Worm (Caenorhabditis elegans) whole organism, young adult: ENCODE data around the gene eff-1.

ENCODE experiments used
- B0019.2 ChIP-seq: fragments of 200-800 bp; sonication (Bioruptor generic); conservative IDR thresholded peaks from 2 replicates; pipeline ENCODE4 v1.3.6; 2022; ENCODE audit warnings: missing genetic modification reagents, missing genetic modification characterization, missing compliant biosample characterization
- C06A6.2 ChIP-seq: fragments of 200-800 bp; sonication (Bioruptor generic); conservative IDR thresholded peaks from 2 replicates; pipeline ENCODE4 v1.3.6; 2022; ENCODE audit warnings: missing genetic modification characterization, missing compliant biosample characterization
- C17E4.6 ChIP-seq: fragments of 200-800 bp; sonication (Bioruptor generic); IDR thresholded peaks from 2 replicates; pipeline ENCODE4 v1.3.6; 2022; ENCODE audit warnings: missing genetic modification reagents, missing genetic modification characterization, missing compliant biosample characterization
- F23B12.7 ChIP-seq: sonication (generic microtip); optimal IDR thresholded peaks from 2 replicates; lab custom pipeline; 2017; ENCODE audit warnings: missing genetic modification characterization, mild to moderate bottlenecking, missing compliant biosample characterization, antibody characterized with exemption, moderate library complexity; ENCODE audit not compliant: insufficient read depth
- K12H6.12 ChIP-seq: fragments of 200-800 bp; sonication (Bioruptor generic); optimal IDR thresholded peaks from 2 replicates; lab custom pipeline; 2018; ENCODE audit warnings: mild to moderate bottlenecking, missing genetic modification characterization, missing compliant biosample characterization
- bed-2 ChIP-seq: fragments of 200-800 bp; sonication (Bioruptor generic); IDR thresholded peaks from 2 replicates; pipeline ENCODE4 v1.3.6; 2022; ENCODE audit warnings: missing genetic modification reagents, missing genetic modification characterization, missing compliant biosample characterization
- ccch-3 ChIP-seq: fragments of 200-800 bp; sonication (Bioruptor generic); optimal IDR thresholded peaks from 2 replicates; lab custom pipeline; 2018; ENCODE audit warnings: mild to moderate bottlenecking, missing genetic modification characterization, missing compliant biosample characterization
- ceh-91 ChIP-seq: fragments of 200-800 bp; sonication (Bioruptor generic); IDR thresholded peaks from 2 replicates; pipeline ENCODE4 v1.3.6; 2022; ENCODE audit warnings: missing genetic modification reagents, missing genetic modification characterization, missing compliant biosample characterization
- chd-7 ChIP-seq: sonication (generic microtip); optimal IDR thresholded peaks from 2 replicates; lab custom pipeline; 2016; ENCODE audit warnings: mild to moderate bottlenecking, missing genetic modification characterization, moderate library complexity, missing compliant biosample characterization
- egl-44 ChIP-seq: fragments of 200-800 bp; sonication (Bioruptor generic); IDR thresholded peaks from 2 replicates; pipeline ENCODE4 v1.3.6; 2022; ENCODE audit warnings: missing genetic modification reagents, missing genetic modification characterization, missing compliant biosample characterization
- gei-17 ChIP-seq: fragments of 200-800 bp; sonication (Bioruptor generic); optimal IDR thresholded peaks from 2 replicates; lab custom pipeline; 2018; ENCODE audit warnings: mild to moderate bottlenecking, missing genetic modification characterization, missing compliant biosample characterization
- let-607 ChIP-seq, 2 experiments: fragments of 200-800 bp in 1 of 2; sonication (Bioruptor generic) in 1 of 2; sonication (generic microtip) in 1 of 2; optimal IDR thresholded peaks; 2 replicates each; lab custom pipeline; 2016 to 2018; ENCODE audit warnings: mild to moderate bottlenecking in 2 of 2, missing compliant biosample characterization in 2 of 2, missing genetic modification characterization in 2 of 2, moderate library complexity in 2 of 2, missing genotype in 1 of 2
- lsl-1 ChIP-seq: fragments of 200-800 bp; sonication (Bioruptor generic); optimal IDR thresholded peaks from 2 replicates; lab custom pipeline; 2018; ENCODE audit warnings: mild to moderate bottlenecking, missing genetic modification characterization, moderate library complexity, missing compliant biosample characterization
- madf-3 ChIP-seq: fragments of 200-800 bp; sonication (Bioruptor generic); IDR thresholded peaks from 2 replicates; pipeline ENCODE4 v1.3.6; 2022; ENCODE audit warnings: missing genetic modification reagents, missing genetic modification characterization, missing compliant biosample characterization
- mel-28 ChIP-seq: sonication (generic microtip); optimal IDR thresholded peaks from 2 replicates; lab custom pipeline; 2016; ENCODE audit warnings: borderline replicate concordance, mild to moderate bottlenecking, missing genetic modification characterization, missing compliant biosample characterization
- mxl-1 ChIP-seq: sonication (generic microtip); optimal IDR thresholded peaks from 2 replicates; lab custom pipeline; 2016; ENCODE audit warnings: missing genetic modification characterization, missing compliant biosample characterization
- nhr-80 ChIP-seq: sonication (generic microtip); optimal IDR thresholded peaks from 2 replicates; lab custom pipeline; 2016; ENCODE audit warnings: missing genetic modification characterization, missing compliant biosample characterization
- nhr-90 ChIP-seq: sonication (generic microtip); optimal IDR thresholded peaks from 2 replicates; lab custom pipeline; 2016; ENCODE audit warnings: missing genotype, mild to moderate bottlenecking, missing genetic modification characterization, missing compliant biosample characterization
- pha-4 ChIP-seq: fragments of 150-350 bp; sonication (generic microtip); optimal IDR thresholded peaks from 2 replicates; lab custom pipeline; 2014; ENCODE audit warnings: missing biosample characterization, missing genetic modification reagents, missing genetic modification characterization
- tbx-9 ChIP-seq: sonication (generic microtip); optimal IDR thresholded peaks from 2 replicates; lab custom pipeline; 2016; ENCODE audit warnings: borderline replicate concordance, missing genetic modification characterization, inconsistent platforms, missing compliant biosample characterization
- unc-130 ChIP-seq: sonication (generic microtip); optimal IDR thresholded peaks from 2 replicates; lab custom pipeline; 2016; ENCODE audit warnings: missing genetic modification reagents, missing genetic modification characterization, missing compliant biosample characterization
- unc-62 ChIP-seq: fragments of 150-350 bp; optimal IDR thresholded peaks from 2 replicates; lab custom pipeline; 2014; ENCODE audit warnings: missing biosample characterization, missing genetic modification reagents, missing genetic modification characterization
- zim-3 ChIP-seq: sonication (generic microtip); optimal IDR thresholded peaks from 2 replicates; lab custom pipeline; 2017; ENCODE audit warnings: mild to moderate bottlenecking, missing genetic modification characterization, moderate library complexity, missing compliant biosample characterization
- ztf-6 ChIP-seq: fragments of 200-800 bp; sonication (Bioruptor generic); IDR thresholded peaks from 2 replicates; pipeline ENCODE4 v1.3.6; 2022; ENCODE audit warnings: missing genetic modification reagents, missing genetic modification characterization, missing compliant biosample characterization

eff-1 gene

ce11 chrII:8399064-8399463, 52.6 kb downstream of the eff-1 start, which contains the start of gene dod-23:
Gene dod-23 (minus strand): TSS chrII:8399164.
- TF ChIP-seq bed-2 (GFP tag; lab: Robert Waterston, UW) (no peak), lsl-1 (no peak)

- TF ChIP-seq B0019.2 (GFP tag; lab: Robert Waterston, UW) (no peak), nhr-80 (tag; lab: Kevin White, UChicago) (peak; percentile 73), C06A6.2 (GFP tag; lab: Robert Waterston, UW) (no peak), nhr-90 (tag; lab: Kevin White, UChicago) (no peak), chd-7 (tag; lab: Kevin White, UChicago) (no peak), egl-44 (no peak), ztf-6 (GFP tag; lab: Robert Waterston, UW) (no peak), tbx-9 (tag; lab: Kevin White, UChicago) (no peak), ceh-91 (GFP tag; lab: Robert Waterston, UW) (no peak), zim-3 (tag; lab: Kevin White, UChicago) (no peak), let-607 (tag; optimal IDR thresholded peaks at IDR 0.05; lab: Kevin White, UChicago) (peak in 1 of 2 experiments; percentile 59), mel-28 (no peak), mxl-1 (tag; lab: Kevin White, UChicago) (no peak), ccch-3 (GFP tag; lab: Kevin White, UChicago) (no peak), madf-3 (GFP tag; lab: Robert Waterston, UW) (no peak), C17E4.6 (GFP tag; lab: Robert Waterston, UW) (no peak), F23B12.7 (tag; lab: Kevin White, UChicago) (no peak), unc-130 (GFP tag; lab: Kevin White, UChicago) (no peak), gei-17 (GFP tag; lab: Kevin White, UChicago) (no peak), K12H6.12 (tag; lab: Kevin White, UChicago) (no peak), unc-62 (GFP tag; lab: Kevin White, UChicago) (peak; percentile 92), pha-4 (tag; lab: Kevin White, UChicago) (no peak)
These were observed 53.5 kb downstream of the eff-1 start for ce11 chrII:8399997-8400396.
